Fruit fly (Drosophila melanogaster) Kc167 (cell line): Measurements from ENCODE around the gene CG15025.

Source experiments
- Myc ChIP-seq: fragments of >200 bp; optimal IDR thresholded peaks from 2 replicates; lab custom pipeline; 2017; ENCODE audit warnings: missing external identifiers
- Sin3A ChIP-seq: fragments of >200 bp; optimal IDR thresholded peaks from 2 replicates; lab custom pipeline; 2018; ENCODE audit warnings: missing external identifiers
- h ChIP-seq: fragments of >200 bp; optimal IDR thresholded peaks from 3 replicates; lab custom pipeline; 2018; ENCODE audit warnings: missing external identifiers
- insv ChIP-seq: fragments of >200 bp; optimal IDR thresholded peaks from 3 replicates; lab custom pipeline; 2018; ENCODE audit warnings: missing external identifiers
- psq ChIP-seq: fragments of >200 bp; optimal IDR thresholded peaks from 2 replicates; lab custom pipeline; 2017; ENCODE audit warnings: missing external identifiers
- ttk ChIP-seq: sonication (Bioruptor generic); optimal IDR thresholded peaks from 2 replicates; lab custom pipeline; 2017; ENCODE audit warnings: missing external identifiers

The CG15025 gene

DNA sequence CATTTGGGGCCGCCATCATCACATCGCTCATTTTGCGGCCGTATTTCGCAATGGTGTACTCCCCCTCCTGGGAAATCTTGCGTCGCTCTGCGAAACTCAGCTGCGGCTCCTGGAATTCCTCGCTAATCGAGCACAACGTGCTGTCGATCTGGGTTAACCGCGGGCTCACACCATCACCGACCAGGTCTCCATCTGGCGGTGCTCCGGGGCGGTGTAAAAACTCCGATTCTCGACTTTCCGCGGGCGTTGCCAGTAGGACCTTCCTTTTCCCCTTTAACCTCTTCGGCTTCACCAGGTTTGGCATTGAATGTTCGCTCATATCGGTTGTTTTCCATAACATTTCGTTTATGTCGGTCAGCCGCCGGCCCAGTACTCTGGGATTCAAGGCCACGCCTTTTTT, 952 bp downstream of the CG15025 start:
- TF ChIP-seq Sin3A (lab: Kevin White, UChicago) (no peak), Myc (no peak)

DNA sequence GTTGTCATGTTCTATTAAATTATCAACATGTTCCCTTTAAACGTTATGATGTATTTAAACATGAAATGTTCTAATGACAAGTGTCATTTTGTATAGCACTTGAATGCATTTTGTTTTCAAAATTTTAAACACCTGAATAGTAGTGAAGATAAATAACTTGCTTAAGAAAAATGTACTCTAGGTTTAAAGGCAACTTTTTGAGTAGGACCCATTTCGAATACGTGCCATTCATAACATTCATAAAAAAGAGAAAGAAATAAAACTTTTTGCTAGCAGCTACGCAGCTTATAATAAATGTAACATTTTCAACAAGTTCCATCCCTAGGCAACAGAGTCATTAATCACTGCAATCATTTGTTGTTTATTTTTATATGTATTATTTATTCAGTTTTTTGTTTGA, 4.5 kb downstream of the CG15025 start:
- TF ChIP-seq psq (lab: Kevin White, UChicago) (no peak), insv (no peak), Myc (no peak), ttk (lab: Kevin White, UChicago) (no peak), h (lab: Kevin White, UChicago) (no peak), Sin3A (lab: Kevin White, UChicago) (no peak)

DNA sequence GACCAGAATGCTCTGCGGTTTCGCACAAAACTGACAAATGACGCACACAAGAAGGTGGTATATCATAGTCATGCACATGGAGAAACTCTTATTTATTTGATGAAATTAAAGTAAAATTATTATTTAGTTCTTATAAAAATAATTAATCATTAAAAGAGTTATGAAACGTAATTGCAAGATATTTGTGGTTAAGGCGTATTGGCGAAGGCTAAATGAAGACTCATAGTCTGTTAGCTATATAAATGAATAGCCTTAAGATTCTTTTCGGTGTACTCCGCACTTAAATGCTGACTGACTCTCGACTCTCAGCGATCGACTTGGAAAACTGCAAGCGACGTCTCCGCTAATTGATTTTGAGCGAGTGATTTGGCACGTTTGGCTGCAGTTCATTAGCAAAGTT, 14.4 kb downstream of the CG15025 start:
- no peak for TF ChIP-seq Sin3A (lab: Kevin White, UChicago)
- no peak for TF ChIP-seq h (lab: Kevin White, UChicago)
- no peak for TF ChIP-seq insv
- TF ChIP-seq Myc, result no peak
- no peak for TF ChIP-seq ttk (lab: Kevin White, UChicago)
- TF ChIP-seq psq (lab: Kevin White, UChicago), result no peak

DNA sequence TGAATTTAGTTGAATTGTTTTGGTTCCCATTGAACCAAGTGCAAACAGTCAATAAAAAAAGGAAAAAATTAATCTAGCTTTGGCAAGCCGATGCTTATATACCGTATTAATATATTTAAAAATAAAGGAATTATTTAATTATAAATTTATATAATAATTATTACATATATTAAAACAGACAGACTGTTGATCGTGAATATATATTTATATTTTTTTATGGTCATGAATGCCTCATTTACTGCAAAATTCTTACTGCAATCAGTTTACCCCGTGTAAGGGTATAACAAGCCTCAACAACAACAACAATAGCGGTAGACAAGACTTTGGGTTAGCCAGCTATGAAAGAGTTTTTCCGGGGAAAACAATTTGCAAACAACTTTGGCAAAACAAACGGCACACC, 16.8 kb downstream of the CG15025 start:
- TF ChIP-seq psq (lab: Kevin White, UChicago) (no peak), Sin3A (lab: Kevin White, UChicago) (no peak), insv (no peak), Myc (no peak), ttk (lab: Kevin White, UChicago) (no peak), h (lab: Kevin White, UChicago) (no peak)

DNA sequence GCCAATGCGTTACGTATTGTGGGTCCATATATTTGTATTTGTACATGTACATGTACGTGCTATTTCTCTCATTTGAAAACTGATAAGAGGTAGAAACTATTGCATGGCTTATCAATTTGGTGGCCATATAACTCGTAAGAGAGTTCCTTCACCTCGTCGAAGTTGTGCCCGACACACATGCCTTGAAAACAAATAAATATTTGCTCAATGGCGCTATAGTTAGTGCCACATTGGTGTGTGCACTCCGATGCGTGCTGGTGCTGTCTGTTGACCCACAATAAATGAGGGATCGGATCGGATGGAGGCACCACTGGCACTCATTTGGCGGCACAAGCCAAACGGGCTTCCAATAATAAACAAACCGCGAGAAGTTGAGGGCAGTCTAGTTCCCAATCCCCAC, 18.7 kb downstream of the CG15025 start:
- no peak for TF ChIP-seq psq (lab: Kevin White, UChicago)
- no peak for TF ChIP-seq Sin3A (lab: Kevin White, UChicago)
- no peak for TF ChIP-seq h (lab: Kevin White, UChicago)
- TF ChIP-seq Myc, result no peak
- no peak for TF ChIP-seq ttk (lab: Kevin White, UChicago)
- no peak for TF ChIP-seq insv

DNA sequence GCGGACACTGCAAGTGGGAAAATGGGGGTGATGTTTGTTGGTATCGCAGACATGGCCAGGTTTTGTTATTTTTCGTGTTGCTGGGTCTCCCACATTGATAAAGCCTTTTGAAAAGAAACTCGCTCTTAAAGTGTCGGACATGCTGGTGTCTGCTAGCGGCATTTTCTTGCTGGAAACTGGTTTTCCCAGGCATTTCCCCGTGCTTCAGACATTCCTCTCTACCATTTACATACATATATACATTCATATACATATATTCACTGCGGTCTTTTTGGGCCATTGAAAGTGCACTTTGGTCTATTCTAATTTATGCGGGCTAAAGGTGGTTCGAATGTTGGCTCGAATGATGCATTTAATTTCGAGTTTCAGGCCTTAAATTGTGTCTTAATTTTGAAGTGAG, 20.3 kb downstream of the CG15025 start:
- no peak for TF ChIP-seq psq (lab: Kevin White, UChicago)
- no peak for TF ChIP-seq Sin3A (lab: Kevin White, UChicago)
- TF ChIP-seq h (lab: Kevin White, UChicago), result no peak
- no peak for TF ChIP-seq ttk (lab: Kevin White, UChicago)
- TF ChIP-seq insv, result no peak
- no peak for TF ChIP-seq Myc

DNA sequence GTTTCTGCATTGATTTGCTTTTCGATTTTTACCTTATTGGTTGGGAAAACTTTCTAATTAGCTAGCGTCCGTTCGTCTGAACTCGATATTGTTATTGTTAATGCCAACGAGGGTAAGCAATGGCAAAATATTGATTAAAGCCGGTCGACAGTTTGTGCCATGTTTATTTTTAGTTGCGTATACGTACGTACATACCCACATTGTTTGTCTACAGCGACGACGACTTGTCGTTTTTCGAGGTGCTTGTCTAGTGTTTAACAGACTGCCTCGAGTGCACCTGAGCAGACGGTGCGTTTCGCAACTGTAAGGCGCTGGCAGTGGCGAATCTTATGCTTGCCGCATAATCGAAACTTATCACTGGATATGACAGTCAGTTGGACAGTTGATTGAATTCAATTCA, 23.5 kb downstream of the CG15025 start:
- TF ChIP-seq insv (no peak), Sin3A (lab: Kevin White, UChicago) (no peak), h (lab: Kevin White, UChicago) (no peak)

DNA sequence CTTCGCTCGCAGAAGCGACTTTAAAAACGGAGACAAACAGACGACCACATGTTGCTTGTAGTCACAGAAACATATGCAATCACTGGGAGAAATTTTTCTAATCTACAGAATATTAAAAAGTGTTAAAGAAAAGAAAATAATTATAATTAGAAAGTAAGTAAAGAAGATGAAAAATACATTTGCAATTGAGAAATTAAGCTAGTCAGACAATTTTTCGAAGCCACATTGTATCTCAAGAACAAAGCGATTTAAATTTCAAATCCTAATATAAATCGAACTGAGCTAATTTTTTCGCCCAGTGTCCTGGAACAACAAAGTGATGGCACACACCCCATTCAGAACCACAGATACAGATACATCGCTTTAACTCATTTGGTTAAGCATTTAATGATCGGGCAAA, 25.6 kb downstream of the CG15025 start:
- TF ChIP-seq insv, result no peak
- no peak for TF ChIP-seq psq (lab: Kevin White, UChicago)
- no peak for TF ChIP-seq Sin3A (lab: Kevin White, UChicago)
- no peak for TF ChIP-seq ttk (lab: Kevin White, UChicago)
- TF ChIP-seq h (lab: Kevin White, UChicago), result no peak
- no peak for TF ChIP-seq Myc

DNA sequence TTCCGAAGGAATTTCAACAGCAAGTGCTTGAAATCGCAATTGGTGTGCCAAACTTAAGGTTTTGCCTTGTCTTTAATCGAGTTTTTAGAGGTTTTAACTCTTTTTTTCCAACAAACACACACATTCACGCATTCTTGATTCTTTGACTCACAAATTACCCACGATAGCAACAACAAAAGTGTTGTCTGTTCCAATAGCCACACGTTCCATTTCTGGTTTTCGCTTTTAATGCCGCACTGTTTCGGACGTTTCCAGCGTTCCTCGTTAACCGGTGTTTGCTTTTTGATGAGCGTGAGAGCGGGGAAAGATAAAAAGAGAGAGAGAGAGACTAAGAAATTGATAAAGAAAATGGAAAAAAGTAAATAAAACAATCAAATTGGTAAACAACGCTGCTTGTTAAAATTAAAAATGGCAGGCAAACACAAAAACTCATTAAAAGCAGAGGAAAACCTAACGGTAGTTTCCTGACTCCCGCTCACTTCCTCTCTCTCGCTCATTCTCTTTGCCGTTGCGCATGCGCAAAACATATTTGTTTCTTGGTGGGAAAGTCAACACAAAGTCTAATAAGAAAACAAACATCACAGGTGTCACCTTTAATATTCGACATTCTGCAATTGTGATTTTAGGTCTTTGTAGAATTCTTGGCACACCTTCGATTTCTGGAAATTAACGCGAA, 26.9 kb downstream of the CG15025 start:
- TF ChIP-seq insv, result no peak
- no peak for TF ChIP-seq Myc
- TF ChIP-seq psq (lab: Kevin White, UChicago), result no peak
- TF ChIP-seq Sin3A (lab: Kevin White, UChicago), result no peak

DNA sequence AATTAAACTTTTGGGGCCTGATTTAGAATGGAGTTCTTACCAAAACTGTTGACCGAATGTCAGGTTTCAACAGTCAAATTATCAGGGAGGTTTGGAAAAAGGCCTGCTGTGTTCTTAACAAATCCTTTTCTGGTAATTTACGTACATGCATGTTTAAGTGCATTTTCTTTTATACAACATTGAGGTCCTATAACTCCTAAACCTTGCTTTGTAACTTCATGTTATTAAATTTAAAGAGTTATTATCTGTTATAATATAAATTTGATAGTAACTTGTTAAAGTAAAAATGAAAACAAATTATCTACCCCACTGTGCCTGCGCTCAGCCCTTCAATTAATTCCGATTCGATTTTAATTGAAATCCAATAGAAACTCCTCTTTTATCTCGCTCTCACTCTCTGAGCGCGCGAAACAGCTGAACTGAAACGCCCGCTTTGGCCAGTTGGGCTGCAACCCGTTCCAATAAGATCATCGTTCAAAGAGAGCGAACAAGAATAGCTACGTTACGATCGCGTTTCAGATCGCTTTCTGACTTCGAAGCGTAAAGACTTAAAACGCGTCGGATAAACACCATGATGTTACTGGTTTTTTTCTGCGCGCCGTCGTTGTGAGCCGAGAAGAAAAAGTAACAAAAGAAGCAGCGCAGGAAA, 27.8 kb downstream of the CG15025 start, which contains the start of gene Scsalpha2:
Gene Scsalpha2 (minus strand): TSS at position 51 of the 649 bp plus-strand sequence.
- TF ChIP-seq h (lab: Kevin White, UChicago) (no peak), insv (no peak), Myc (no peak), Sin3A (lab: Kevin White, UChicago) (no peak), psq (lab: Kevin White, UChicago) (no peak), ttk (lab: Kevin White, UChicago) (no peak)

DNA sequence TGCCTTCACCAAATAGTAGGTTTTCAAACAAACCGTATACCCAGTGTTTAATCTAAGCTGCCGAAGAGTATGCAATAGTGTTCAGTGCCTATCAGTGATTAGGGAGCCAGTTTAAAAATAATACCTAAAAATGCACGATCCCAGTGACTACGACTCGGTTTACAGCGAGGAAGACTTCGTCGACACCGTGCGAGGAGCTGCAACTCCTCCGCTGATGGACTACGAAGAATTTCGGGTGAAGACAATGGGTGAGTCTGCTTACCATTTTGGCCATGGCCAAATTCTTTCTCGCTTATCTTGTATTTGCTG, 29.7 kb downstream of the CG15025 start:
- TF ChIP-seq Myc (no peak), psq (lab: Kevin White, UChicago) (no peak), Sin3A (lab: Kevin White, UChicago) (no peak), h (lab: Kevin White, UChicago) (no peak), ttk (lab: Kevin White, UChicago) (no peak), insv (no peak)

DNA sequence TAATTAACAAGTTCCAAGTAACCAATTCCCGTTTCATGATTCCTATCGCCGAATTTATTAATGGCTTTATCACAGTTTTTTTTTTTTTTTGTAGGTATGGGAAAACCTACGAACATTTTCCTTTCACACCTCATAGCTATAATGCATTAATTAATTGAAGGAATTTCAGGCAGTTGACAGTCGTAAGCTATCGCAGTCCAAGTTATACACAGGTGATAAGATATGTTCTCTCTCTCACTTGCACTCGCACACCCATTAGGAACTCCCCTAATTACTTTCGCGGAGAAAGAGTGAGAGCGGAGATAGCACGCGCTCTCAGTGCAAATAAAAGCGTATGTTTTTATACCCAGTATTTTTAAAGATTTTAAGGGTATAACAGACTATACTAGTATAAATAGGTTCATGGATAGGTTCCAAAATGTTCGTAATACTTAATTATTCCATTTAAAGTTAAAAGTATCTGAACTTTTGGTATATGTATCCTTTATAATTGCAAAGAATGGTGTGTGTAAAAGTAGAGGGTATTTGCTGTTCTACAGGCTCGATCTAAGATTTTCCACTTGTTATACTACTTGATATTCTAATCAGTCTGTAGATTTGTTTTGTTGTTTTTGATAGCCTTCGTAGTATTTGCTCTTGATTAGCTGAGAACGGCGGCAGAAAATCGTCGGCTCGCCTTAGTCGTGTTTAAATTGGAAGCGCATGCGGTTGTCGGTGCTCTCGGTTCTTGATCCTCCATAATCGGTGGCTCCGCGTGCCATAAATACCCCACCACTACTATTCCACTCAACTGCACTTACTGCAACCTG, 30.3 kb downstream of the CG15025 start, which contains the start of gene Dys:
Gene Dys (plus strand): TSS at position 677 of the 809 bp plus-strand sequence.
- no peak for TF ChIP-seq insv
- no peak for TF ChIP-seq Myc
- TF ChIP-seq h (lab: Kevin White, UChicago), result no peak
- no peak for TF ChIP-seq ttk (lab: Kevin White, UChicago)
- TF ChIP-seq Sin3A (lab: Kevin White, UChicago), result no peak
